Worm (Caenorhabditis elegans): Measurements from ENCODE around the gene pqn-89.

The pqn-89 gene

ce11 chrIV:6506424-6506823 lies at the start of gene pqn-89:
Gene pqn-89, plus strand, starts transcription at chrIV:6506724.
- TF ChIP-seq ama-1 (optimal IDR thresholded peaks at IDR 0.05) (no peak), mdl-1 (tag; optimal IDR thresholded peaks at IDR 0.05) (no peak), zag-1 (tag; optimal IDR thresholded peaks at IDR 0.05) (no peak), nhr-11 (tag; optimal IDR thresholded peaks at IDR 0.05) (no peak), ceh-16 (tag; optimal IDR thresholded peaks at IDR 0.05) (no peak), mbf-1 (tag; optimal IDR thresholded peaks at IDR 0.05) (no peak), ZK546.5 (tag; optimal IDR thresholded peaks at IDR 0.05) (no peak), ztf-4 (tag; optimal IDR thresholded peaks at IDR 0.05) (no peak), nhr-12 (tag; optimal IDR thresholded peaks at IDR 0.05) (no peak), mab-5 (tag; optimal IDR thresholded peaks at IDR 0.05) (no peak)

- no peak for TF ChIP-seq ZK546.5 (tag; optimal IDR thresholded peaks at IDR 0.05)
- no peak for TF ChIP-seq skn-1 (tag; optimal IDR thresholded peaks at IDR 0.05)
- TF ChIP-seq snpc-4 (tag; optimal IDR thresholded peaks at IDR 0.05): no peak
Observed at ce11 chrIV:6457472-6457871, 49.1 kb upstream of the pqn-89 start, which contains the start of gene lgc-10. Gene lgc-10, minus strand, starts transcription at chrIV:6457572.

- TF ChIP-seq crh-2 (tag; optimal IDR thresholded peaks at IDR 0.05) (no peak), egl-27 (tag; optimal IDR thresholded peaks at IDR 0.05) (no peak), fos-1 (tag; optimal IDR thresholded peaks at IDR 0.05) (no peak), skn-1 (tag; optimal IDR thresholded peaks at IDR 0.05) (no peak), mab-5 (tag; optimal IDR thresholded peaks at IDR 0.05) (no peak), elt-1 (tag; optimal IDR thresholded peaks at IDR 0.05) (no peak), mbf-1 (tag; optimal IDR thresholded peaks at IDR 0.05) (no peak), zag-1 (tag; optimal IDR thresholded peaks at IDR 0.05) (no peak), sma-3 (GFP tag; optimal IDR thresholded peaks at IDR 0.05) (no peak), ztf-4 (tag; optimal IDR thresholded peaks at IDR 0.05) (no peak), unc-39 (tag; optimal IDR thresholded peaks at IDR 0.05) (no peak), nhr-12 (tag; optimal IDR thresholded peaks at IDR 0.05) (no peak), ztf-11 (tag; optimal IDR thresholded peaks at IDR 0.05) (no peak), nhr-11 (tag; optimal IDR thresholded peaks at IDR 0.05) (no peak), F13H6.1 (tag; optimal IDR thresholded peaks at IDR 0.05) (no peak), nhr-129 (tag; optimal IDR thresholded peaks at IDR 0.05) (no peak), snpc-4 (tag; optimal IDR thresholded peaks at IDR 0.05) (no peak), R02D3.7 (tag; optimal IDR thresholded peaks at IDR 0.05) (no peak), ama-1 (optimal IDR thresholded peaks at IDR 0.05) (no peak), alr-1 (tag; optimal IDR thresholded peaks at IDR 0.05) (no peak)
Observed at ce11 chrIV:6460596-6460995, 45.9 kb upstream of the pqn-89 start.

ce11 chrIV:6464005-6464404 lies 42.5 kb upstream of the pqn-89 start, which contains the start of gene acr-25:
Gene acr-25, plus strand, starts transcription at chrIV:6464305.
- TF ChIP-seq unc-39 (tag; optimal IDR thresholded peaks at IDR 0.05): no peak
- no peak for TF ChIP-seq nhr-12 (tag; optimal IDR thresholded peaks at IDR 0.05)
- TF ChIP-seq skn-1 (tag; optimal IDR thresholded peaks at IDR 0.05): no peak
- TF ChIP-seq ztf-11 (tag; optimal IDR thresholded peaks at IDR 0.05): no peak
- TF ChIP-seq sma-3 (GFP tag; optimal IDR thresholded peaks at IDR 0.05): no peak
- no peak for TF ChIP-seq blmp-1 (tag; optimal IDR thresholded peaks at IDR 0.05; ENCODE audit: insufficient read depth)
- TF ChIP-seq F13H6.1 (tag; optimal IDR thresholded peaks at IDR 0.05): no peak
- no peak for TF ChIP-seq lin-13 (GFP tag; optimal IDR thresholded peaks at IDR 0.05)
- no peak for TF ChIP-seq lsy-2 (tag; optimal IDR thresholded peaks at IDR 0.05)
- TF ChIP-seq nhr-11 (tag; optimal IDR thresholded peaks at IDR 0.05): no peak
- no peak for TF ChIP-seq ztf-1 (GFP tag; conservative IDR thresholded peaks at IDR 0.05)
- TF ChIP-seq lin-39 (tag; optimal IDR thresholded peaks at IDR 0.05): no peak
- no peak for TF ChIP-seq egl-27 (tag; optimal IDR thresholded peaks at IDR 0.05)
- TF ChIP-seq nhr-6 (tag; optimal IDR thresholded peaks at IDR 0.05): no peak
- TF ChIP-seq crh-2 (tag; optimal IDR thresholded peaks at IDR 0.05): no peak

ce11 chrIV:6471216-6471615 lies 35.3 kb upstream of the pqn-89 start, which contains the start of gene tmed-13:
Gene tmed-13, minus strand, starts transcription at chrIV:6471384.
- TF ChIP-seq lin-11 (tag; optimal IDR thresholded peaks at IDR 0.05): no peak
- TF ChIP-seq snpc-4 (tag; optimal IDR thresholded peaks at IDR 0.05): no peak
- no peak for TF ChIP-seq unc-39 (tag; optimal IDR thresholded peaks at IDR 0.05)
- TF ChIP-seq elt-3 (tag; optimal IDR thresholded peaks at IDR 0.05): no peak
- no peak for TF ChIP-seq ztf-4 (tag; optimal IDR thresholded peaks at IDR 0.05)
- TF ChIP-seq mab-5 (tag; optimal IDR thresholded peaks at IDR 0.05): no peak
- TF ChIP-seq dmd-4 (tag; optimal IDR thresholded peaks at IDR 0.05): no peak
- no peak for TF ChIP-seq elt-1 (tag; optimal IDR thresholded peaks at IDR 0.05)
- no peak for TF ChIP-seq nhr-10 (tag; optimal IDR thresholded peaks at IDR 0.05)
- no peak for TF ChIP-seq ztf-11 (tag; optimal IDR thresholded peaks at IDR 0.05)
- TF ChIP-seq nhr-237 (tag; optimal IDR thresholded peaks at IDR 0.05): no peak
- no peak for TF ChIP-seq lsy-2 (tag; optimal IDR thresholded peaks at IDR 0.05)
- no peak for TF ChIP-seq nhr-25 (tag; optimal IDR thresholded peaks at IDR 0.05)
- TF ChIP-seq zag-1 (tag; optimal IDR thresholded peaks at IDR 0.05): no peak
- no peak for TF ChIP-seq ceh-16 (tag; optimal IDR thresholded peaks at IDR 0.05)
- no peak for TF ChIP-seq nhr-77 (tag; optimal IDR thresholded peaks at IDR 0.05)
- no peak for TF ChIP-seq blmp-1 (tag; optimal IDR thresholded peaks at IDR 0.05; ENCODE audit: insufficient read depth)
